Worm (Caenorhabditis elegans): ENCODE results near the gene bath-44.

ce11 chrII:7353027-7353426 lies 41.7 kb upstream of the bath-44 start:
- no peak for TF ChIP-seq cog-1 (tag; optimal IDR thresholded peaks at IDR 0.05)
- 0 out of 2 replicates have a peak, but pooled peaks have one; percentile 33 for TF ChIP-seq flt-1 (GFP tag; IDR thresholded peaks at IDR 0.05)
- no peak for TF ChIP-seq ref-1 (GFP tag; conservative IDR thresholded peaks at IDR 0.05)
- no peak for TF ChIP-seq ztf-23 (GFP tag; IDR thresholded peaks at IDR 0.05)
- TF ChIP-seq klf-2 (GFP tag; conservative IDR thresholded peaks at IDR 0.05) = no peak
- no peak for TF ChIP-seq T22C8.4 (GFP tag; IDR thresholded peaks at IDR 0.05)
- no peak for TF ChIP-seq med-1 (GFP tag; optimal IDR thresholded peaks at IDR 0.05; ENCODE audit: insufficient read depth)
